Worm (Caenorhabditis elegans) whole organism, L4/young adult: ENCODE data around the gene ssl-1.

Experiments used
- W03F9.2 ChIP-seq: fragments of 150-350 bp; optimal IDR thresholded peaks from 2 replicates; lab custom pipeline; 2014; ENCODE audit warnings: missing biosample characterization, missing genetic modification characterization
- dao-5 ChIP-seq: sonication (generic microtip); optimal IDR thresholded peaks from 2 replicates; lab custom pipeline; 2016; ENCODE audit warnings: missing genotype, missing genetic modification characterization, moderate library complexity, missing compliant biosample characterization
- him-1 ChIP-seq: sonication (generic microtip); optimal IDR thresholded peaks from 2 replicates; lab custom pipeline; 2016; ENCODE audit warnings: missing genotype, missing genetic modification reagents, missing genetic modification characterization, missing compliant biosample characterization

DNA sequence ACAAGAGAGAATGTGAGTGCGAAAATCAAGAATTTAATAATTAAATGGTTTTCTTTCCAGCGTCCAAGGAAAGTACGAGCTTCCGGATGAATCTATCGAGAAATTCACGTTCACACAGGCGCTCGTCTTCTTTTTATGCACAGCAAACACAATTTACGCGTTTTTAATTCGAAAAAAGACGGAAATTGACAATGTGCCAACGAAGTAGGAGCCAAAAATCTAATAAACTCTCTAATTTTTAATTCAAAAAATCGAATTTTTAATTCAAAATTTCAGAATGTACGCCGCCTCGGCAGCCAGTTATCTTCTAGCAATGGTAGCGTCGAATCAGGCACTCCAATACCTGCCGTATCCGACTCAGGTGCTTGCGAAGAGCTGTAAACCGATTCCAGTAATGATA, 2.7 kb upstream of the ssl-1 start:
- no peak for TF ChIP-seq him-1 (tag; lab: Kevin White, UChicago)
- TF ChIP-seq dao-5, result no peak
- no peak for TF ChIP-seq W03F9.2 (tag; lab: Kevin White, UChicago)
